Worm (Caenorhabditis elegans) whole organism, young adult: ENCODE measurements around the gene F31E9.6.
A peak's percentile ranks its signal among the peaks of the same experiment; 100 is the strongest.

Experiments used
- F22D6.2 ChIP-seq: sonication (generic microtip); optimal IDR thresholded peaks from 2 replicates; lab custom pipeline; 2016; ENCODE audit warnings: mild to moderate bottlenecking, missing genetic modification characterization, missing compliant biosample characterization
- F55B11.4 ChIP-seq: sonication (generic microtip); optimal IDR thresholded peaks from 2 replicates; lab custom pipeline; 2016; ENCODE audit warnings: missing compliant biosample characterization, missing genetic modification characterization, borderline replicate concordance; ENCODE audit not compliant: insufficient read depth
- F57C9.4 ChIP-seq: sonication (generic microtip); optimal IDR thresholded peaks from 2 replicates; lab custom pipeline; 2017; ENCODE audit warnings: mild to moderate bottlenecking, missing genetic modification characterization, missing compliant biosample characterization
- K12H6.12 ChIP-seq: fragments of 200-800 bp; sonication (Bioruptor generic); optimal IDR thresholded peaks from 2 replicates; lab custom pipeline; 2018; ENCODE audit warnings: mild to moderate bottlenecking, missing genetic modification characterization, missing compliant biosample characterization
- Y79H2A.3 ChIP-seq: fragments of 200-800 bp; sonication (Bioruptor generic); conservative IDR thresholded peaks from 2 replicates; pipeline ENCODE4 v1.3.6; 2022; ENCODE audit warnings: missing genetic modification reagents, missing genetic modification characterization, missing compliant biosample characterization
- akir-1 ChIP-seq: fragments of 200-800 bp; sonication (Bioruptor generic); optimal IDR thresholded peaks from 2 replicates; lab custom pipeline; 2018; ENCODE audit warnings: mild to moderate bottlenecking, missing genetic modification characterization, moderate library complexity, missing compliant biosample characterization
- aptf-2 ChIP-seq: fragments of 200-800 bp; sonication (Bioruptor generic); conservative IDR thresholded peaks from 2 replicates; pipeline ENCODE4 v1.3.6; 2022; ENCODE audit warnings: missing genetic modification reagents, missing genetic modification characterization, missing compliant biosample characterization
- athp-1 ChIP-seq: sonication (generic microtip); optimal IDR thresholded peaks from 2 replicates; lab custom pipeline; 2017; ENCODE audit warnings: mild to moderate bottlenecking, missing genetic modification characterization, missing compliant biosample characterization
- attf-3 ChIP-seq: fragments of 200-800 bp; sonication (Bioruptor generic); conservative IDR thresholded peaks from 2 replicates; pipeline ENCODE4 v1.3.6; 2022; ENCODE audit warnings: missing genetic modification reagents, missing genetic modification characterization, missing compliant biosample characterization
- attf-5 ChIP-seq: fragments of 200-800 bp; sonication (Bioruptor generic); optimal IDR thresholded peaks from 2 replicates; lab custom pipeline; 2018; ENCODE audit warnings: mild to moderate bottlenecking, missing genetic modification characterization, missing compliant biosample characterization
- attf-6 ChIP-seq: fragments of 200-800 bp; sonication (Bioruptor generic); IDR thresholded peaks from 2 replicates; pipeline ENCODE4 v1.3.6; 2022; ENCODE audit warnings: missing genetic modification reagents, missing genetic modification characterization, missing compliant biosample characterization
- bed-1 ChIP-seq: fragments of 200-800 bp; sonication (Bioruptor generic); IDR thresholded peaks from 2 replicates; pipeline ENCODE4 v1.3.6; 2022; ENCODE audit warnings: missing genetic modification reagents, missing genetic modification characterization, missing compliant biosample characterization
- bed-2 ChIP-seq: fragments of 200-800 bp; sonication (Bioruptor generic); IDR thresholded peaks from 2 replicates; pipeline ENCODE4 v1.3.6; 2022; ENCODE audit warnings: missing genetic modification reagents, missing genetic modification characterization, missing compliant biosample characterization
- cebp-1 ChIP-seq, 2 experiments: fragments of 200-800 bp in 1 of 2; sonication (Bioruptor generic) in 1 of 2; sonication (generic microtip) in 1 of 2; IDR thresholded peaks in 1 of 2; optimal IDR thresholded peaks in 1 of 2; 2 replicates each; pipeline versions ENCODE4 v1.3.6 to Lab custom; 2017 to 2022; ENCODE audit warnings: missing compliant biosample characterization in 2 of 2, missing genetic modification characterization in 2 of 2, mild to moderate bottlenecking in 1 of 2, missing genetic modification reagents in 1 of 2, moderate library complexity in 1 of 2
- ceh-27 ChIP-seq: fragments of 200-800 bp; sonication (Bioruptor generic); optimal IDR thresholded peaks from 2 replicates; lab custom pipeline; 2018; ENCODE audit warnings: mild to moderate bottlenecking, missing genetic modification characterization, moderate library complexity, missing compliant biosample characterization
- ceh-40 ChIP-seq: fragments of 200-800 bp; sonication (Bioruptor generic); IDR thresholded peaks from 2 replicates; pipeline ENCODE4 v1.3.6; 2022; ENCODE audit warnings: missing genetic modification characterization, missing compliant biosample characterization
- dox-1 ChIP-seq: fragments of 200-800 bp; sonication (Bioruptor generic); IDR thresholded peaks from 2 replicates; pipeline ENCODE4 v1.3.6; 2022; ENCODE audit warnings: missing genetic modification reagents, missing genetic modification characterization, missing compliant biosample characterization
- dpff-1 ChIP-seq: sonication (generic microtip); optimal IDR thresholded peaks from 2 replicates; lab custom pipeline; 2017; ENCODE audit warnings: mild to moderate bottlenecking, missing genetic modification characterization, missing compliant biosample characterization
- efl-1 ChIP-seq: fragments of 150-350 bp; optimal IDR thresholded peaks from 2 replicates; lab custom pipeline; 2014; ENCODE audit warnings: missing biosample characterization, missing genetic modification reagents, missing genetic modification characterization
- egl-18 ChIP-seq: fragments of 200-800 bp; sonication (Bioruptor generic); IDR thresholded peaks from 2 replicates; pipeline ENCODE4 v1.3.6; 2022; ENCODE audit warnings: missing genetic modification reagents, missing genetic modification characterization, missing compliant biosample characterization
- fkh-3 ChIP-seq: sonication (generic microtip); optimal IDR thresholded peaks from 2 replicates; lab custom pipeline; 2016; ENCODE audit warnings: mild to moderate bottlenecking, missing genetic modification characterization, missing compliant biosample characterization
- hmg-1.2 ChIP-seq: fragments of 200-800 bp; sonication (Bioruptor generic); IDR thresholded peaks from 2 replicates; pipeline ENCODE4 v1.3.6; 2022; ENCODE audit warnings: missing genetic modification reagents, missing genetic modification characterization, missing compliant biosample characterization
- hmg-20 ChIP-seq: fragments of 200-800 bp; sonication (Bioruptor generic); IDR thresholded peaks from 2 replicates; pipeline ENCODE4 v1.3.6; 2022; ENCODE audit warnings: missing genetic modification reagents, missing genetic modification characterization, missing compliant biosample characterization
- madf-6 ChIP-seq: fragments of 200-800 bp; sonication (Bioruptor generic); IDR thresholded peaks from 2 replicates; pipeline ENCODE4 v1.3.6; 2022; ENCODE audit warnings: missing genetic modification reagents, missing genetic modification characterization, missing compliant biosample characterization
- nfya-1 ChIP-seq: sonication (generic microtip); optimal IDR thresholded peaks from 2 replicates; lab custom pipeline; 2017; ENCODE audit warnings: antibody characterized with exemption, missing compliant biosample characterization, missing genetic modification characterization, borderline replicate concordance; ENCODE audit not compliant: insufficient read depth
- nfya-2 ChIP-seq: fragments of 200-800 bp; sonication (Bioruptor generic); IDR thresholded peaks from 2 replicates; pipeline ENCODE4 v1.3.6; 2022; ENCODE audit warnings: missing genetic modification reagents, missing genetic modification characterization, missing compliant biosample characterization
- nhr-80 ChIP-seq: sonication (generic microtip); optimal IDR thresholded peaks from 2 replicates; lab custom pipeline; 2016; ENCODE audit warnings: missing genetic modification characterization, missing compliant biosample characterization
- nhr-90 ChIP-seq: sonication (generic microtip); optimal IDR thresholded peaks from 2 replicates; lab custom pipeline; 2016; ENCODE audit warnings: missing genotype, mild to moderate bottlenecking, missing genetic modification characterization, missing compliant biosample characterization
- snpc-4 ChIP-seq, 5 experiments: fragments of 150-350 bp in 1 of 5; sonication (generic microtip) in 4 of 5; optimal IDR thresholded peaks; 2 replicates each; lab custom pipeline; 2014 to 2018; ENCODE audit warnings: missing genetic modification characterization in 5 of 5, missing biosample characterization in 3 of 5, antibody characterized with exemption in 2 of 5, mild to moderate bottlenecking in 2 of 5, missing compliant biosample characterization in 2 of 5, missing genotype in 2 of 5, moderate library complexity in 2 of 5, missing genetic modification reagents in 1 of 5
- tlf-1 ChIP-seq: fragments of 200-800 bp; sonication (Bioruptor generic); optimal IDR thresholded peaks from 2 replicates; lab custom pipeline; 2018; ENCODE audit warnings: mild to moderate bottlenecking, missing genetic modification characterization, missing compliant biosample characterization
- zfh-2 ChIP-seq: fragments of 200-800 bp; sonication (Bioruptor generic); conservative IDR thresholded peaks from 2 replicates; pipeline ENCODE4 v1.3.6; 2022; ENCODE audit warnings: missing genetic modification reagents, missing genetic modification characterization, missing compliant biosample characterization
- ztf-18 ChIP-seq: sonication (generic microtip); optimal IDR thresholded peaks from 2 replicates; lab custom pipeline; 2016; ENCODE audit warnings: missing genotype, mild to moderate bottlenecking, missing genetic modification characterization, missing compliant biosample characterization

F31E9.6 gene

DNA sequence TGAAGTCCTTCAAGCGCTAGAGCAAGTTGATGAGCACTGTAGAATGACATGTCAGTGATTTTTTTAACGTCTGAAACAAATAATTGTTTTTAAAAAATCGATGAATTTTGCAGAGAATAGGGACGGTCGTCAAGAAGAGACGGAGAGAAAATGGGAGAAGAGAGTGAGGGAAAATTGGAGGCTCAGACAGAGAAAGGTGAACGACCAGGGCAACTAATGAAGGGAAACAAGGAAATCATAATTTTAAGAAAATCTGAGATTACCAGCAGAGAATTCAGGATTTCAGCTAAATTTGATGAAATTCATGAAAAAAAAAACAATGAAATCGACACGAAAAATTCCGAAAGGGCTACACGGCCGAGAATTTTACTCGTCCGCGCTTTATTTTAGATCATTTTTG lies at the start of gene F31E9.6:
TSS of gene F31E9.6 (minus strand) at position 91 of the 400 bp plus-strand sequence.
- TF ChIP-seq snpc-4 (GFP tag; optimal IDR thresholded peaks at IDR 0.05; lab: Kevin White, UChicago), result no peak
- peak in 1 of 4 experiments; percentile 17 for TF ChIP-seq snpc-4 (tag; optimal IDR thresholded peaks at IDR 0.05; lab: Kevin White, UChicago)
- TF ChIP-seq hmg-1.2 (GFP tag; lab: Robert Waterston, UW), result peak; percentile 81
- no peak for TF ChIP-seq F22D6.2 (tag; lab: Kevin White, UChicago)

DNA sequence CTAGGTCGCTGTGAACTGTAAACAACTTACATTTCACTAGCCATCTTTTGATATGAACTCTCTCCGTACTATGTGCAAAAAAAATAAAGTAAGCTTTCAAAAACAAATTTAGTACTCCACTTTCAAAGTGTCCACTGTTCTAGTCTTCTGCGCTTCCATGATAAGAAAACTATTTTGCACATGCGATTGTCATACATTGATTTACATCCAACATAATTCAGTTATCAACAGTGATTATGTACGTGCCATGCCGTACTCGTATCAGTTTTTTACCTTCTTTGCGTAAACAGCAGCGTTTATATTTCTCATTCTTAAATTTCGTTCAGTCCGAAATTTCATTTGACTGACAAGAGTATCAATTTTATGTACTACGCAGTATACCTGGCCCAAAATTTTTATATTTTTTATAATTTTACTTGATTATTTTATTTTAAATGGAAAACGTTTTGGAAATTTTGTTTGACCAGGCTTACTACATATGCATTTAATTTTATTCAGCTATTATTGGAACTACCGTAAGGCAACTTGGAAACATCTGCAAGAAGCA lies 37.9 kb upstream of the F31E9.6 start, which contains the start of the genes fbxa-134 and F47H4.2:
TSS of gene fbxa-134 (minus strand) at position 44 of the 547 bp plus-strand sequence.
TSS of gene F47H4.2 (plus strand) at position 497 of the 547 bp plus-strand sequence.
- TF ChIP-seq nhr-80 (tag; lab: Kevin White, UChicago) (peak; percentile 69), snpc-4 (GFP tag; optimal IDR thresholded peaks at IDR 0.05; lab: Kevin White, UChicago) (no peak), snpc-4 (tag; optimal IDR thresholded peaks at IDR 0.05; lab: Kevin White, UChicago) (peak in 1 of 4 experiments; percentile 53), egl-18 (GFP tag; lab: Robert Waterston, UW) (no peak), akir-1 (GFP tag; lab: Kevin White, UChicago) (no peak), dpff-1 (tag; lab: Kevin White, UChicago) (no peak), nhr-90 (tag; lab: Kevin White, UChicago) (no peak), Y79H2A.3 (GFP tag; lab: Robert Waterston, UW) (no peak), athp-1 (tag; lab: Kevin White, UChicago) (no peak), attf-5 (GFP tag; lab: Kevin White, UChicago) (peak; percentile 11)

DNA sequence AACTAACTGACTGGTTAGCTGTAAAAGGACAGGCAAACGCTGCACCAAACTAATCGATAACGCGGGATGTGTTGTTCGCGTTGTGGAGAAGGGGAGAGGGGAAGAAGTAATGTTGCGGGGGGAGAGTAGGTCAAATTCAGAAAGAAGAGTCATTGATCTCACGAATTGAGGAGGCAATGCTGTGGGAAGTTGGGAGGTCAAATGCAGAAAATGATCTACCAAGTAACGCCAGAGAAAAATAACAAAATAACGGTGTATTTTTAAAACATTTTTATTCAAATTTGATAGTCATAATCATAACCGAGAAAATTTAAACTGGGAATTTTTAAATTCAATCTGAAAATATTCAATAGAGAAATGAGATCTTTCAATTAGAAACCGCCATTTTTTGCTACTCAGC lies 35.1 kb upstream of the F31E9.6 start, which contains the start of gene lsy-27:
TSS of gene lsy-27 (minus strand) at position 101 of the 400 bp plus-strand sequence.
- no peak for TF ChIP-seq zfh-2 (GFP tag; lab: Robert Waterston, UW)
- no peak for TF ChIP-seq F55B11.4
- no peak for TF ChIP-seq nfya-1 (tag; lab: Kevin White, UChicago)
- TF ChIP-seq efl-1 (GFP tag; lab: Kevin White, UChicago), result peak; percentile 14
- no peak for TF ChIP-seq hmg-20 (GFP tag; lab: Robert Waterston, UW)
- no peak for TF ChIP-seq dox-1
- TF ChIP-seq fkh-3, result no peak
- TF ChIP-seq tlf-1, result no peak
- no peak for TF ChIP-seq ceh-27
- no peak for TF ChIP-seq bed-1 (GFP tag; lab: Robert Waterston, UW)
- no peak for TF ChIP-seq K12H6.12 (tag; lab: Kevin White, UChicago)
- TF ChIP-seq nfya-2 (GFP tag; lab: Robert Waterston, UW), result no peak
- no peak for TF ChIP-seq F57C9.4 (tag; lab: Kevin White, UChicago)
- peak; percentile 45; the same call in 1 of the 2 replicates for TF ChIP-seq madf-6 (GFP tag; lab: Robert Waterston, UW)

DNA sequence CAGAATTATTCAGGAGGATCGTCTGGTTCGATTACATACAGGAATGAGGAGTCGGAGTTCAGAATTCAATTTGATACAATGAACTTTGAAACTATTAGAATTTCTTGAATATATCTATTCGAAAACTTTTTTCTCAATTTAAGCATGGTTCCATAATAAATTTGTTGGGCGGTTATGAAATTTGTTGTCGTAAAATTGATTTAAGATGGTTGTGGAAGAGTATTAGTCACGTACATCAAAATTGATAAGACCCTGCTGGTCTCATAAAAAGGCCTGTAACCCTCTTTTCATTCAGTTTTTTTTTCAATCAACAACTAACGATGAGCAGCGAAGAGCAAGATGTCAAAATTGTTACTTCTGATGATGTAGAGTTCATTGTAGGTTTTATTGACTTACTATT lies 32.6 kb upstream of the F31E9.6 start, which contains the start of gene skr-5:
TSS of gene skr-5 (plus strand) at position 301 of the 400 bp plus-strand sequence.
- TF ChIP-seq ceh-40 (GFP tag; lab: Robert Waterston, UW) (no peak), K12H6.12 (tag; lab: Kevin White, UChicago) (no peak), attf-6 (no peak), cebp-1 (GFP tag; IDR thresholded peaks at IDR 0.05; lab: Robert Waterston, UW) (peak; percentile 17; the same call in 1 of the 2 replicates), cebp-1 (tag; optimal IDR thresholded peaks at IDR 0.05; lab: Kevin White, UChicago) (no peak)

DNA sequence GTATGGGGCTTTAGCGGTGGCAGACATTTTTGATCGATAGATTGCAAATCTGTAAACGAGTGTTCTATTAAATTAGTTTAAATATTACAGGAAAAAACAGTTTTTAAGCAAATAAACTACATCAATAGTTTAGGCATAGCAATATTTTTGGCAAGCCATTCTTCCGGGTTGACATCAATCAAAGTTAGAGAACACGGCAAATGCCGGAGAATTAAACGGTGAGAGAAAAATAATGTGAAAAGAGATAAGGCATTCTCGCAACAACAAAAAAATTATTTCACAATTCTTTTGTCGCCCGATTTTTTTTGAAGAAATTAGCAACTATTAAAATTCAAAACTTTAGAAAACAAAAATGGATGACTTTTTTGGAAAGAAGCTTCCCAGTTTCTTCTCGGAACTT lies 29.9 kb upstream of the F31E9.6 start, which contains the start of the genes fbxa-188 and fbxa-189:
TSS of gene fbxa-188 (minus strand) at position 51 of the 400 bp plus-strand sequence.
TSS of gene fbxa-189 (plus strand) at position 339 of the 400 bp plus-strand sequence.
- TF ChIP-seq ztf-18 (tag; lab: Kevin White, UChicago) (no peak), aptf-2 (no peak), attf-3 (GFP tag; lab: Robert Waterston, UW) (no peak), nhr-80 (tag; lab: Kevin White, UChicago) (peak; percentile 24), K12H6.12 (tag; lab: Kevin White, UChicago) (no peak), bed-2 (GFP tag; lab: Robert Waterston, UW) (no peak)
